Worm (Caenorhabditis elegans): ENCODE data around the gene spp-7.

- no peak for TF ChIP-seq lin-39 (tag; optimal IDR thresholded peaks at IDR 0.05)
- TF ChIP-seq jun-1 (tag; optimal IDR thresholded peaks at IDR 0.05) = no peak
- TF ChIP-seq ces-1 (GFP tag; optimal IDR thresholded peaks at IDR 0.05) = no peak
- TF ChIP-seq lin-15B (tag; optimal IDR thresholded peaks at IDR 0.05) = no peak
- no peak for TF ChIP-seq nhr-76 (tag; optimal IDR thresholded peaks at IDR 0.05)
These were observed 18.8 kb downstream of the spp-7 start, which contains the start of gene ZK616.3 for ce11 chrIV:5396769-5397168.
